Fruit fly (Drosophila melanogaster) whole organism, embryonic: Measurements from ENCODE around the gene Snapin.

Experiments
- Abd-B ChIP-seq: fragments of 200-800 bp; sonication (Bioruptor generic); optimal IDR thresholded peaks from 2 replicates; lab custom pipeline; 2018; ENCODE audit warnings: missing biosample characterization, mild to moderate bottlenecking, missing genetic modification characterization, moderate library complexity
- Adf1 ChIP-seq: fragments of 200-800 bp; sonication (Bioruptor generic); IDR thresholded peaks from 2 replicates; pipeline ENCODE4 v1.3.6; 2022; ENCODE audit warnings: missing biosample characterization, missing genetic modification characterization
- Atf6 ChIP-seq: fragments of 200-800 bp; sonication (Bioruptor generic); IDR thresholded peaks from 2 replicates; pipeline ENCODE4 v1.3.6; 2022; ENCODE audit warnings: missing biosample characterization, missing genetic modification characterization
- Bteb2 ChIP-seq: fragments of 200-800 bp; sonication (Bioruptor generic); optimal IDR thresholded peaks from 2 replicates; lab custom pipeline; 2016; ENCODE audit warnings: missing biosample characterization, missing genetic modification characterization
- CG10543 ChIP-seq: fragments of 200-800 bp; sonication (Bioruptor generic); optimal IDR thresholded peaks from 3 replicates; lab custom pipeline; 2017; ENCODE audit warnings: missing biosample characterization, mild to moderate bottlenecking, missing genetic modification characterization, moderate library complexity
- CG10565 ChIP-seq: fragments of 200-800 bp; sonication (Bioruptor generic); optimal IDR thresholded peaks from 3 replicates; lab custom pipeline; 2016; ENCODE audit warnings: missing biosample characterization, mild to moderate bottlenecking, missing genetic modification characterization
- CG10654 ChIP-seq: fragments of 200-800 bp; sonication (Bioruptor generic); optimal IDR thresholded peaks from 2 replicates; lab custom pipeline; 2016; ENCODE audit warnings: missing biosample characterization, missing genetic modification characterization
- CG11085 ChIP-seq: fragments of 200-800 bp; sonication (Bioruptor generic); IDR thresholded peaks from 2 replicates; pipeline ENCODE4 v1.3.6; 2022; ENCODE audit warnings: missing biosample characterization, missing genetic modification characterization
- CG11093 ChIP-seq: fragments of 200-800 bp; sonication (Bioruptor generic); IDR thresholded peaks from 3 replicates; pipeline ENCODE4 v1.3.6; 2022; ENCODE audit warnings: missing biosample characterization, missing genetic modification characterization
- CG11504 ChIP-seq: fragments of 200-800 bp; sonication (Bioruptor generic); optimal IDR thresholded peaks from 3 replicates; lab custom pipeline; 2019; ENCODE audit warnings: missing biosample characterization, mild to moderate bottlenecking, missing genetic modification characterization, moderate library complexity
- CG12659 ChIP-seq: fragments of 200-800 bp; sonication (Bioruptor generic); optimal IDR thresholded peaks from 3 replicates; lab custom pipeline; 2017; ENCODE audit warnings: mild to moderate bottlenecking, missing biosample characterization, missing genetic modification reagents, missing genetic modification characterization
- CG12744 ChIP-seq: fragments of 200-800 bp; sonication (Bioruptor generic); optimal IDR thresholded peaks from 2 replicates; lab custom pipeline; 2016; ENCODE audit warnings: missing biosample characterization, missing genetic modification characterization
- CG16779 ChIP-seq: fragments of 200-800 bp; sonication (Bioruptor generic); IDR thresholded peaks from 2 replicates; pipeline ENCODE4 v1.3.6; 2022; ENCODE audit warnings: missing biosample characterization, missing genetic modification characterization
- CG17186 ChIP-seq: fragments of 200-800 bp; sonication (Bioruptor generic); optimal IDR thresholded peaks from 3 replicates; lab custom pipeline; 2017; ENCODE audit warnings: missing biosample characterization, missing genetic modification reagents, missing genetic modification characterization
- CG17328 ChIP-seq: fragments of 200-800 bp; sonication (Bioruptor generic); IDR thresholded peaks from 2 replicates; pipeline ENCODE4 v1.3.6; 2022; ENCODE audit warnings: missing biosample characterization, missing genetic modification characterization
- CG2678 ChIP-seq: fragments of 200-800 bp; sonication (Bioruptor generic); optimal IDR thresholded peaks from 3 replicates; lab custom pipeline; 2019; ENCODE audit warnings: missing biosample characterization, mild to moderate bottlenecking, missing genetic modification characterization, moderate library complexity
- CG31388 ChIP-seq: fragments of 200-800 bp; sonication (Bioruptor generic); optimal IDR thresholded peaks from 2 replicates; lab custom pipeline; 2016; ENCODE audit warnings: missing biosample characterization, missing genetic modification characterization
- CG32767 ChIP-seq: fragments of 200-800 bp; sonication (Bioruptor generic); IDR thresholded peaks from 2 replicates; pipeline ENCODE4 v1.3.6; 2022; ENCODE audit warnings: missing biosample characterization, missing genetic modification characterization
- CG33213 ChIP-seq: fragments of 200-800 bp; sonication (Bioruptor generic); optimal IDR thresholded peaks from 3 replicates; lab custom pipeline; 2016; ENCODE audit warnings: missing biosample characterization, missing genetic modification characterization
- CG6813 ChIP-seq: fragments of 200-800 bp; sonication (Bioruptor generic); optimal IDR thresholded peaks from 2 replicates; lab custom pipeline; 2017; ENCODE audit warnings: missing biosample characterization, missing genetic modification characterization, mild to moderate bottlenecking, moderate library complexity, missing genetic modification reagents
- CG7372 ChIP-seq: fragments of 200-800 bp; sonication (Bioruptor generic); IDR thresholded peaks from 2 replicates; pipeline ENCODE4 v1.3.6; 2022; ENCODE audit warnings: missing biosample characterization, missing genetic modification characterization
- CG8281 ChIP-seq: fragments of 200-800 bp; sonication (Bioruptor generic); optimal IDR thresholded peaks from 2 replicates; lab custom pipeline; 2018; ENCODE audit warnings: missing biosample characterization, mild to moderate bottlenecking, missing genetic modification characterization, moderate library complexity
- CG8388 ChIP-seq: fragments of 200-800 bp; sonication (Bioruptor generic); optimal IDR thresholded peaks from 2 replicates; lab custom pipeline; 2019; ENCODE audit warnings: missing biosample characterization, mild to moderate bottlenecking, missing genetic modification characterization, moderate library complexity
- CG9797 ChIP-seq: fragments of 200-800 bp; sonication (Bioruptor generic); optimal IDR thresholded peaks from 3 replicates; lab custom pipeline; 2018; ENCODE audit warnings: missing biosample characterization, mild to moderate bottlenecking, missing genetic modification characterization
- E2f2 ChIP-seq: fragments of 200-800 bp; sonication (Bioruptor generic); IDR thresholded peaks from 2 replicates; pipeline ENCODE4 v1.3.6; 2022; ENCODE audit warnings: missing biosample characterization, missing genetic modification characterization
- Fer3 ChIP-seq: fragments of 200-800 bp; sonication (Bioruptor generic); optimal IDR thresholded peaks from 2 replicates; lab custom pipeline; 2018; ENCODE audit warnings: missing biosample characterization, mild to moderate bottlenecking, missing genetic modification characterization, moderate library complexity
- Lhr ChIP-seq: fragments of 200-800 bp; sonication (Bioruptor generic); optimal IDR thresholded peaks from 3 replicates; lab custom pipeline; 2017; ENCODE audit warnings: mild to moderate bottlenecking, missing biosample characterization, missing genetic modification reagents, missing genetic modification characterization
- Neu2 ChIP-seq: fragments of 200-800 bp; sonication (Bioruptor generic); optimal IDR thresholded peaks from 3 replicates; lab custom pipeline; 2016; ENCODE audit warnings: missing biosample characterization, missing genetic modification characterization, borderline replicate concordance
- Rfx ChIP-seq: fragments of 200-800 bp; sonication (Bioruptor generic); IDR thresholded peaks from 2 replicates; pipeline ENCODE4 v1.3.6; 2022; ENCODE audit warnings: missing biosample characterization, missing genetic modification characterization
- Stat92E ChIP-seq, 3 experiments: fragments of >200 bp in 2 of 3; fragments of 200-800 bp in 1 of 3; sonication (Bioruptor generic) in 1 of 3; optimal IDR thresholded peaks; 2 replicates each; lab custom pipeline; 2017 to 2019; ENCODE audit warnings: missing biosample characterization in 3 of 3, missing genetic modification characterization in 3 of 3, mild to moderate bottlenecking in 1 of 3, moderate library complexity in 1 of 3
- TFAM ChIP-seq: fragments of 200-800 bp; sonication (Bioruptor generic); optimal IDR thresholded peaks from 2 replicates; lab custom pipeline; 2017; ENCODE audit warnings: missing biosample characterization, missing genetic modification characterization, inconsistent platforms
- Xbp1 ChIP-seq: fragments of 200-800 bp; sonication (Bioruptor generic); optimal IDR thresholded peaks from 3 replicates; lab custom pipeline; 2016; ENCODE audit warnings: missing biosample characterization, mild to moderate bottlenecking, missing genetic modification characterization
- bcd ChIP-seq: fragments of 200-800 bp; sonication (Bioruptor generic); optimal IDR thresholded peaks from 2 replicates; lab custom pipeline; 2017; ENCODE audit warnings: missing biosample characterization, mild to moderate bottlenecking, missing genetic modification characterization
- bigmax ChIP-seq: fragments of 200-800 bp; sonication (Bioruptor generic); optimal IDR thresholded peaks from 2 replicates; lab custom pipeline; 2018; ENCODE audit warnings: missing biosample characterization, mild to moderate bottlenecking, missing genetic modification characterization
- cas ChIP-seq: fragments of 200-800 bp; sonication (Bioruptor generic); IDR thresholded peaks from 2 replicates; pipeline ENCODE4 v1.3.6; 2022; ENCODE audit warnings: missing biosample characterization, missing genetic modification characterization
- dan ChIP-seq: fragments of 200-800 bp; sonication (Bioruptor generic); IDR thresholded peaks from 2 replicates; pipeline ENCODE4 v1.3.6; 2022; ENCODE audit warnings: missing biosample characterization, missing genetic modification characterization
- emc ChIP-seq: fragments of 200-800 bp; sonication (Bioruptor generic); optimal IDR thresholded peaks from 2 replicates; lab custom pipeline; 2016; ENCODE audit warnings: missing biosample characterization, missing genetic modification characterization
- ems ChIP-seq: fragments of 200-800 bp; sonication (Bioruptor generic); optimal IDR thresholded peaks from 3 replicates; lab custom pipeline; 2016; ENCODE audit warnings: missing biosample characterization, missing genetic modification characterization
- esg ChIP-seq: fragments of 200-800 bp; sonication (Bioruptor generic); conservative IDR thresholded peaks from 2 replicates; pipeline ENCODE4 v1.3.6; 2022; ENCODE audit warnings: missing biosample characterization, missing genetic modification characterization
- fd3F ChIP-seq: fragments of 200-800 bp; sonication (Bioruptor generic); optimal IDR thresholded peaks from 2 replicates; lab custom pipeline; 2018; ENCODE audit warnings: missing biosample characterization, mild to moderate bottlenecking, missing genetic modification characterization, moderate library complexity
- gro ChIP-seq: fragments of 200-800 bp; sonication (Bioruptor generic); optimal IDR thresholded peaks from 2 replicates; lab custom pipeline; 2016; ENCODE audit warnings: missing biosample characterization, missing genetic modification characterization
- her ChIP-seq: fragments of 200-800 bp; sonication (Bioruptor generic); optimal IDR thresholded peaks from 2 replicates; lab custom pipeline; 2016; ENCODE audit warnings: missing biosample characterization, missing genetic modification characterization
- ken ChIP-seq: fragments of 200-800 bp; sonication (Bioruptor generic); IDR thresholded peaks from 3 replicates; pipeline ENCODE4 v1.3.6; 2022; ENCODE audit warnings: missing biosample characterization, missing genetic modification characterization
- klu ChIP-seq: fragments of 200-800 bp; sonication (Bioruptor generic); IDR thresholded peaks from 2 replicates; pipeline ENCODE4 v1.3.6; 2022; ENCODE audit warnings: missing biosample characterization, missing genetic modification characterization
- repo ChIP-seq: fragments of 200-800 bp; sonication (Bioruptor generic); optimal IDR thresholded peaks from 2 replicates; lab custom pipeline; 2016; ENCODE audit warnings: missing biosample characterization, missing genetic modification characterization
- salm ChIP-seq: fragments of 200-800 bp; sonication (Bioruptor generic); optimal IDR thresholded peaks from 2 replicates; lab custom pipeline; 2018; ENCODE audit warnings: missing biosample characterization, mild to moderate bottlenecking, missing genetic modification characterization
- sna ChIP-seq: fragments of 200-800 bp; sonication (Bioruptor generic); IDR thresholded peaks from 2 replicates; pipeline ENCODE4 v1.3.6; 2022; ENCODE audit warnings: missing biosample characterization, missing genetic modification characterization; ENCODE audit not compliant: partially characterized antibody
- sug ChIP-seq: fragments of 200-800 bp; optimal IDR thresholded peaks from 2 replicates; lab custom pipeline; 2019; ENCODE audit warnings: missing biosample characterization, mild to moderate bottlenecking, missing genetic modification characterization, moderate library complexity
- tna ChIP-seq: fragments of 200-800 bp; sonication (Bioruptor generic); IDR thresholded peaks from 2 replicates; pipeline ENCODE4 v1.3.6; 2022; ENCODE audit warnings: missing biosample characterization, missing genetic modification characterization; ENCODE audit not compliant: partially characterized antibody

Gene Snapin

dm6 chr2L:2748480-2749143 is 10.9 kb downstream of the Snapin start (continued):
- peak; percentile 91 for TF ChIP-seq CG11085
- peak; percentile 92 for TF ChIP-seq Xbp1 (GFP tag; lab: Kevin White, UChicago)
- peak; percentile 77 for TF ChIP-seq emc (GFP tag; lab: Kevin White, UChicago)
- peak; percentile 78 for TF ChIP-seq fd3F (GFP tag; lab: Kevin White, UChicago)
- TF ChIP-seq CG31388 (GFP tag; lab: Kevin White, UChicago) = peak; percentile 41
- peak; percentile 53 for TF ChIP-seq bigmax (GFP tag; lab: Kevin White, UChicago)
- TF ChIP-seq ken (GFP tag; lab: Robert Waterston, UW) = peak; percentile 90
- peak; percentile 91 for TF ChIP-seq CG11504 (tag; lab: Kevin White, UChicago)
- peak; percentile 70 for TF ChIP-seq repo (GFP tag; lab: Kevin White, UChicago)
- peak; percentile 81 for TF ChIP-seq klu (GFP tag; lab: Robert Waterston, UW)
- peak; percentile 89 for TF ChIP-seq gro (GFP tag; lab: Kevin White, UChicago)
- TF ChIP-seq Lhr (GFP tag; lab: Kevin White, UChicago) = peak; percentile 78
- peak; percentile 81 for TF ChIP-seq Atf6 (GFP tag; lab: Robert Waterston, UW)
- peak; percentile 28 for TF ChIP-seq CG12744 (GFP tag; lab: Kevin White, UChicago)
- TF ChIP-seq bcd (GFP tag; lab: Kevin White, UChicago) = peak; percentile 88
- TF ChIP-seq CG6813 (GFP tag; lab: Kevin White, UChicago) = peak; percentile 59
- peak; percentile 94 for TF ChIP-seq CG2678 (tag; lab: Kevin White, UChicago)
- peak; percentile 82 for TF ChIP-seq CG17186 (GFP tag; lab: Kevin White, UChicago)
- peak; percentile 40 for TF ChIP-seq Neu2
- TF ChIP-seq Stat92E (GFP tag; optimal IDR thresholded peaks at IDR 0.05; lab: Kevin White, UChicago) = no peak
- no peak; the same call in 1 of the 2 replicates for TF ChIP-seq dan
- TF ChIP-seq Rfx = peak; percentile 95
- peak; percentile 72 for TF ChIP-seq CG17328
- peak; percentile 93 for TF ChIP-seq E2f2 (GFP tag; lab: Robert Waterston, UW)
- TF ChIP-seq Abd-B (GFP tag; lab: Kevin White, UChicago) = peak; percentile 79
- peak; percentile 87 for TF ChIP-seq CG8388 (GFP tag; lab: Kevin White, UChicago)
- TF ChIP-seq Adf1 (GFP tag; lab: Robert Waterston, UW) = peak; percentile 65
- TF ChIP-seq CG33213 = peak; percentile 85
- TF ChIP-seq CG10543 = peak; percentile 93
- peak; percentile 81 for TF ChIP-seq ems (GFP tag; lab: Kevin White, UChicago)
- TF ChIP-seq CG7372 (GFP tag; lab: Robert Waterston, UW) = peak; percentile 82
- no peak; the same call in 1 of the 2 replicates for TF ChIP-seq sna (GFP tag; lab: Robert Waterston, UW)
- TF ChIP-seq cas = peak; percentile 88
- TF ChIP-seq CG12659 = peak; percentile 93
- TF ChIP-seq Bteb2 = peak; percentile 46
- no peak for TF ChIP-seq TFAM (GFP tag; lab: Kevin White, UChicago)
- peak; percentile 30 for TF ChIP-seq CG10565 (GFP tag; lab: Kevin White, UChicago)
- TF ChIP-seq Fer3 (tag; lab: Kevin White, UChicago) = peak; percentile 85
- TF ChIP-seq tna (GFP tag; lab: Robert Waterston, UW) = peak; percentile 8; the same call in 1 of the 2 replicates
- TF ChIP-seq CG32767 (GFP tag; lab: Robert Waterston, UW) = peak; percentile 77
- peak; percentile 81 for TF ChIP-seq CG16779 (GFP tag; lab: Robert Waterston, UW)
- TF ChIP-seq her (GFP tag; lab: Kevin White, UChicago) = peak; percentile 78
- peak; percentile 52 for TF ChIP-seq CG8281
- peak; percentile 39 for TF ChIP-seq CG9797 (GFP tag; lab: Kevin White, UChicago)
- peak; percentile 74 for TF ChIP-seq CG11093 (GFP tag; lab: Robert Waterston, UW)
- TF ChIP-seq sug (tag; lab: Kevin White, UChicago) = peak; percentile 89
- TF ChIP-seq CG10654 (GFP tag; lab: Kevin White, UChicago) = peak; percentile 87
- peak; percentile 80 for TF ChIP-seq esg (GFP tag; lab: Robert Waterston, UW)
- peak; percentile 1 for TF ChIP-seq salm
